Fruit fly (Drosophila melanogaster) whole organism, embryonic: ENCODE results near the gene Nup98-96.
A peak's percentile ranks its signal among the peaks of the same experiment; 100 is the strongest.

Source experiments
- BtbVII ChIP-seq: fragments of 200-800 bp; sonication (Bioruptor generic); optimal IDR thresholded peaks from 3 replicates; lab custom pipeline; 2017; ENCODE audit warnings: missing biosample characterization, mild to moderate bottlenecking, missing genetic modification characterization
- CG11398 ChIP-seq: fragments of 200-800 bp; sonication (Bioruptor generic); optimal IDR thresholded peaks from 2 replicates; lab custom pipeline; 2016; ENCODE audit warnings: missing biosample characterization, missing genetic modification characterization
- CG12744 ChIP-seq: fragments of 200-800 bp; sonication (Bioruptor generic); optimal IDR thresholded peaks from 2 replicates; lab custom pipeline; 2016; ENCODE audit warnings: missing biosample characterization, missing genetic modification characterization
- CG12769 ChIP-seq: fragments of 200-800 bp; sonication (Bioruptor generic); optimal IDR thresholded peaks from 2 replicates; lab custom pipeline; 2019; ENCODE audit warnings: missing biosample characterization, mild to moderate bottlenecking, missing genetic modification characterization, moderate library complexity
- CG14014 ChIP-seq: fragments of 200-800 bp; sonication (Bioruptor generic); IDR thresholded peaks from 2 replicates; pipeline ENCODE4 v1.3.6; 2022; ENCODE audit warnings: missing biosample characterization, missing genetic modification characterization
- CG1529 ChIP-seq: fragments of 200-800 bp; sonication (Bioruptor generic); optimal IDR thresholded peaks from 3 replicates; lab custom pipeline; 2018; ENCODE audit warnings: missing biosample characterization, missing genetic modification characterization
- CG1603 ChIP-seq: fragments of 200-800 bp; sonication (Bioruptor generic); optimal IDR thresholded peaks from 2 replicates; lab custom pipeline; 2019; ENCODE audit warnings: missing biosample characterization, mild to moderate bottlenecking, missing genetic modification characterization, moderate library complexity
- CG16863 ChIP-seq: fragments of 200-800 bp; sonication (Bioruptor generic); optimal IDR thresholded peaks from 3 replicates; lab custom pipeline; 2016; ENCODE audit warnings: missing biosample characterization, missing genetic modification characterization
- CG17385 ChIP-seq: fragments of 200-800 bp; sonication (Bioruptor generic); optimal IDR thresholded peaks from 3 replicates; lab custom pipeline; 2018; ENCODE audit warnings: missing biosample characterization, mild to moderate bottlenecking, missing genetic modification characterization
- CG18599 ChIP-seq: fragments of 200-800 bp; sonication (Bioruptor generic); optimal IDR thresholded peaks from 3 replicates; lab custom pipeline; 2017; ENCODE audit warnings: missing biosample characterization, missing genetic modification characterization, mild to moderate bottlenecking, moderate library complexity, missing genetic modification reagents
- CG18764 ChIP-seq: fragments of 200-800 bp; sonication (Bioruptor generic); optimal IDR thresholded peaks from 3 replicates; lab custom pipeline; 2016; ENCODE audit warnings: missing biosample characterization, missing genetic modification characterization
- CG4282 ChIP-seq: fragments of 200-800 bp; sonication (Bioruptor generic); optimal IDR thresholded peaks from 2 replicates; lab custom pipeline; 2016; ENCODE audit warnings: missing biosample characterization, missing genetic modification characterization
- CG4404 ChIP-seq: fragments of 200-800 bp; sonication (Bioruptor generic); IDR thresholded peaks from 2 replicates; pipeline ENCODE4 v1.3.6; 2022; ENCODE audit warnings: missing biosample characterization, missing genetic modification characterization
- CG4424 ChIP-seq: fragments of 200-800 bp; sonication (Bioruptor generic); optimal IDR thresholded peaks from 3 replicates; lab custom pipeline; 2016; ENCODE audit warnings: missing biosample characterization, missing genetic modification characterization
- CG6683 ChIP-seq: fragments of 200-800 bp; sonication (Bioruptor generic); optimal IDR thresholded peaks from 2 replicates; lab custom pipeline; 2017; ENCODE audit warnings: missing biosample characterization, mild to moderate bottlenecking, missing genetic modification characterization, missing genetic modification reagents
- CG7357 ChIP-seq: fragments of 200-800 bp; sonication (Bioruptor generic); IDR thresholded peaks from 3 replicates; pipeline ENCODE4 v1.3.6; 2022; ENCODE audit warnings: missing biosample characterization, missing genetic modification characterization
- CG7839 ChIP-seq: fragments of 200-800 bp; sonication (Bioruptor generic); optimal IDR thresholded peaks from 3 replicates; lab custom pipeline; 2018; ENCODE audit warnings: missing biosample characterization, mild to moderate bottlenecking, missing genetic modification characterization, moderate library complexity
- CG8281 ChIP-seq: fragments of 200-800 bp; sonication (Bioruptor generic); optimal IDR thresholded peaks from 2 replicates; lab custom pipeline; 2018; ENCODE audit warnings: missing biosample characterization, mild to moderate bottlenecking, missing genetic modification characterization, moderate library complexity
- CG8388 ChIP-seq: fragments of 200-800 bp; sonication (Bioruptor generic); optimal IDR thresholded peaks from 2 replicates; lab custom pipeline; 2019; ENCODE audit warnings: missing biosample characterization, mild to moderate bottlenecking, missing genetic modification characterization, moderate library complexity
- CG8478 ChIP-seq: fragments of >200 bp; optimal IDR thresholded peaks from 2 replicates; lab custom pipeline; 2018
- CTCF ChIP-seq: fragments of 200-800 bp; sonication (Bioruptor generic); optimal IDR thresholded peaks from 2 replicates; lab custom pipeline; 2017; ENCODE audit warnings: missing biosample characterization, mild to moderate bottlenecking, missing genetic modification characterization, moderate library complexity
- Dad ChIP-seq: fragments of 200-800 bp; sonication (Bioruptor generic); optimal IDR thresholded peaks from 3 replicates; lab custom pipeline; 2016; ENCODE audit warnings: missing biosample characterization, missing genetic modification characterization
- Dbx ChIP-seq: fragments of 200-800 bp; sonication (Bioruptor generic); IDR thresholded peaks from 3 replicates; pipeline ENCODE4 v1.3.6; 2022; ENCODE audit warnings: missing biosample characterization, missing genetic modification characterization
- Deaf1 ChIP-seq: fragments of 200-800 bp; optimal IDR thresholded peaks from 3 replicates; lab custom pipeline; 2019; ENCODE audit warnings: missing biosample characterization, mild to moderate bottlenecking, missing genetic modification characterization, moderate library complexity
- Fer3 ChIP-seq: fragments of 200-800 bp; sonication (Bioruptor generic); optimal IDR thresholded peaks from 2 replicates; lab custom pipeline; 2018; ENCODE audit warnings: missing biosample characterization, mild to moderate bottlenecking, missing genetic modification characterization, moderate library complexity
- Hey ChIP-seq: fragments of 200-800 bp; sonication (Bioruptor generic); optimal IDR thresholded peaks from 3 replicates; lab custom pipeline; 2018; ENCODE audit warnings: missing biosample characterization, mild to moderate bottlenecking, missing genetic modification characterization
- Mrtf ChIP-seq: fragments of 200-800 bp; sonication (Bioruptor generic); IDR thresholded peaks from 3 replicates; pipeline ENCODE4 v1.3.6; 2022; ENCODE audit warnings: missing biosample characterization, missing genetic modification characterization
- Scr ChIP-seq: fragments of 200-800 bp; sonication (Bioruptor generic); IDR thresholded peaks from 2 replicates; pipeline ENCODE4 v1.3.6; 2022; ENCODE audit warnings: missing biosample characterization, missing genetic modification characterization; ENCODE audit not compliant: partially characterized antibody
- Taf1 ChIP-seq: fragments of 200-800 bp; sonication (Bioruptor generic); IDR thresholded peaks from 2 replicates; pipeline ENCODE4 v1.3.6; 2022; ENCODE audit warnings: missing biosample characterization, missing genetic modification characterization
- Tbp ChIP-seq: fragments of >200 bp; optimal IDR thresholded peaks from 2 replicates; lab custom pipeline; 2018; ENCODE audit warnings: missing biosample characterization, missing genetic modification characterization
- ase ChIP-seq: fragments of 200-800 bp; sonication (Bioruptor generic); IDR thresholded peaks from 3 replicates; pipeline ENCODE4 v1.3.6; 2022; ENCODE audit warnings: missing biosample characterization, missing genetic modification characterization
- br ChIP-seq: fragments of >200 bp; optimal IDR thresholded peaks from 2 replicates; lab custom pipeline; 2017
- crc ChIP-seq: fragments of 200-800 bp; sonication (Bioruptor generic); optimal IDR thresholded peaks from 2 replicates; lab custom pipeline; 2016; ENCODE audit warnings: missing biosample characterization, missing genetic modification characterization
- ftz-f1 ChIP-seq: fragments of 200-800 bp; sonication (Bioruptor generic); optimal IDR thresholded peaks from 2 replicates; lab custom pipeline; 2016; ENCODE audit warnings: missing biosample characterization, missing genetic modification characterization
- fu2 ChIP-seq: fragments of 200-800 bp; sonication (Bioruptor generic); optimal IDR thresholded peaks from 2 replicates; lab custom pipeline; 2016; ENCODE audit warnings: missing biosample characterization, missing genetic modification characterization
- hth ChIP-seq: fragments of >200 bp; optimal IDR thresholded peaks from 2 replicates; lab custom pipeline; 2017; ENCODE audit warnings: inconsistent platforms
- mld ChIP-seq: fragments of 200-800 bp; sonication (Bioruptor generic); IDR thresholded peaks from 3 replicates; pipeline ENCODE4 v1.3.6; 2022; ENCODE audit warnings: missing biosample characterization, missing genetic modification characterization; ENCODE audit not compliant: partially characterized antibody
- nau ChIP-seq: fragments of 200-800 bp; sonication (Bioruptor generic); optimal IDR thresholded peaks from 3 replicates; lab custom pipeline; 2017; ENCODE audit warnings: missing biosample characterization, mild to moderate bottlenecking, missing genetic modification characterization, missing genetic modification reagents
- nerfin-2 ChIP-seq: fragments of 200-800 bp; sonication (Bioruptor generic); IDR thresholded peaks from 2 replicates; pipeline ENCODE4 v1.3.6; 2022; ENCODE audit warnings: missing biosample characterization, missing genetic modification characterization; ENCODE audit not compliant: partially characterized antibody
- p53 ChIP-seq: fragments of 200-800 bp; sonication (Bioruptor generic); optimal IDR thresholded peaks from 2 replicates; lab custom pipeline; 2016; ENCODE audit warnings: missing biosample characterization, missing genetic modification characterization
- pfk ChIP-seq: fragments of 200-800 bp; sonication (Bioruptor generic); optimal IDR thresholded peaks from 2 replicates; lab custom pipeline; 2018; ENCODE audit warnings: missing biosample characterization, mild to moderate bottlenecking, missing genetic modification characterization, moderate library complexity
- pita ChIP-seq: fragments of 200-800 bp; sonication (Bioruptor generic); optimal IDR thresholded peaks from 2 replicates; lab custom pipeline; 2017; ENCODE audit warnings: missing biosample characterization, mild to moderate bottlenecking, missing genetic modification characterization
- sens ChIP-seq: fragments of 200-800 bp; sonication (Bioruptor generic); peaks from one replicate; lab custom pipeline; 2016; ENCODE audit warnings: missing biosample characterization, missing genetic modification characterization
- stwl ChIP-seq: fragments of 200-800 bp; sonication (Bioruptor generic); optimal IDR thresholded peaks from 3 replicates; lab custom pipeline; 2018; ENCODE audit warnings: missing biosample characterization, mild to moderate bottlenecking, missing genetic modification characterization, moderate library complexity
- tgo ChIP-seq: fragments of 200-800 bp; sonication (Bioruptor generic); IDR thresholded peaks from 3 replicates; pipeline ENCODE4 v1.3.6; 2022; ENCODE audit warnings: missing biosample characterization, missing genetic modification characterization
- tna ChIP-seq: fragments of 200-800 bp; sonication (Bioruptor generic); IDR thresholded peaks from 2 replicates; pipeline ENCODE4 v1.3.6; 2022; ENCODE audit warnings: missing biosample characterization, missing genetic modification characterization; ENCODE audit not compliant: partially characterized antibody
- tup ChIP-seq: fragments of 200-800 bp; sonication (Bioruptor generic); optimal IDR thresholded peaks from 2 replicates; lab custom pipeline; 2016; ENCODE audit warnings: missing biosample characterization, mild to moderate bottlenecking, missing genetic modification characterization, moderate library complexity
- tx ChIP-seq: fragments of 200-800 bp; sonication (Bioruptor generic); optimal IDR thresholded peaks from 2 replicates; lab custom pipeline; 2016; ENCODE audit warnings: missing biosample characterization, missing genetic modification characterization
- unpg ChIP-seq: fragments of 200-800 bp; sonication (Bioruptor generic); optimal IDR thresholded peaks from 3 replicates; lab custom pipeline; 2018; ENCODE audit warnings: missing biosample characterization, mild to moderate bottlenecking, missing genetic modification characterization, moderate library complexity
- zfh2 ChIP-seq: fragments of 200-800 bp; sonication (Bioruptor generic); optimal IDR thresholded peaks from 2 replicates; lab custom pipeline; 2016; ENCODE audit warnings: missing biosample characterization, missing genetic modification characterization

The Nup98-96 gene

dm6 chr3R:23782456-23783402 lies 1.3 kb upstream of the Nup98-96 start (continued):
- peak; percentile 62 for TF ChIP-seq CG8281
- TF ChIP-seq CG12769 (tag; lab: Kevin White, UChicago): peak; percentile 82
- peak; percentile 77 for TF ChIP-seq CG18764 (GFP tag; lab: Kevin White, UChicago)
- peak; percentile 30 for TF ChIP-seq tup
- TF ChIP-seq pfk (GFP tag; lab: Kevin White, UChicago): peak; percentile 91
- TF ChIP-seq Scr (GFP tag; lab: Robert Waterston, UW): no peak
- no peak for TF ChIP-seq tna (GFP tag; lab: Robert Waterston, UW)
- TF ChIP-seq sens (GFP tag; lab: Kevin White, UChicago): peak; percentile 99
- peak; percentile 91 for TF ChIP-seq CG1603
- peak; percentile 36 for TF ChIP-seq Dad (GFP tag; lab: Kevin White, UChicago)
- TF ChIP-seq CG4424: peak; percentile 92
- peak; percentile 81 for TF ChIP-seq tgo
- 0 out of 2 replicates have a peak, but pooled peaks have one; percentile 22 for TF ChIP-seq nerfin-2 (GFP tag; lab: Robert Waterston, UW)
- TF ChIP-seq stwl (tag; lab: Kevin White, UChicago): peak; percentile 57
- peak; percentile 61; the same call in 2 of the 3 replicates for TF ChIP-seq ase
- no peak for TF ChIP-seq CG8478 (lab: Kevin White, UChicago)
- peak; percentile 65 for TF ChIP-seq ftz-f1 (GFP tag; lab: Kevin White, UChicago)
- peak; percentile 47 for TF ChIP-seq crc (GFP tag; lab: Kevin White, UChicago)
- TF ChIP-seq pita (GFP tag; lab: Kevin White, UChicago): no peak
- peak; percentile 66; the same call in 1 of the 3 replicates for TF ChIP-seq Dbx
- TF ChIP-seq CG8388 (GFP tag; lab: Kevin White, UChicago): peak; percentile 97
- TF ChIP-seq nau (GFP tag; lab: Kevin White, UChicago): peak; percentile 72
- peak; percentile 72 for TF ChIP-seq tx (GFP tag; lab: Kevin White, UChicago)
- peak; percentile 59; the same call in 2 of the 3 replicates for TF ChIP-seq Mrtf (GFP tag; lab: Robert Waterston, UW)
- no peak for TF ChIP-seq mld
- TF ChIP-seq CG7357 (GFP tag; lab: Robert Waterston, UW): peak; percentile 83
- TF ChIP-seq CG14014 (GFP tag; lab: Robert Waterston, UW): peak; percentile 61; the same call in 1 of the 2 replicates
- TF ChIP-seq CG12744 (GFP tag; lab: Kevin White, UChicago): peak; percentile 44
- TF ChIP-seq zfh2: no peak
- TF ChIP-seq BtbVII: peak; percentile 79
- TF ChIP-seq Hey (tag; lab: Kevin White, UChicago): peak; percentile 85
- TF ChIP-seq CG1529 (GFP tag; lab: Kevin White, UChicago): peak; percentile 89
- peak; percentile 91 for TF ChIP-seq CG7839 (tag; lab: Kevin White, UChicago)
- TF ChIP-seq CG16863 (GFP tag; lab: Kevin White, UChicago): peak; percentile 88
- TF ChIP-seq CTCF (GFP tag; lab: Kevin White, UChicago): peak; percentile 49
- TF ChIP-seq Deaf1 (tag; lab: Kevin White, UChicago): peak; percentile 56
- no peak for TF ChIP-seq Tbp
- TF ChIP-seq CG17385 (GFP tag; lab: Kevin White, UChicago): peak; percentile 80
- TF ChIP-seq br (lab: Kevin White, UChicago): no peak
- peak; percentile 29 for TF ChIP-seq p53 (GFP tag; lab: Kevin White, UChicago)
- TF ChIP-seq Fer3: peak; percentile 53
- TF ChIP-seq unpg: peak; percentile 93
- TF ChIP-seq fu2 (GFP tag; lab: Kevin White, UChicago): peak; percentile 26
- peak; percentile 80 for TF ChIP-seq CG18599 (GFP tag; lab: Kevin White, UChicago)
- TF ChIP-seq CG11398 (GFP tag; lab: Kevin White, UChicago): peak; percentile 75
- peak; percentile 65 for TF ChIP-seq CG4282
- TF ChIP-seq hth (lab: Kevin White, UChicago): no peak
- peak; percentile 79 for TF ChIP-seq CG6683
- TF ChIP-seq CG4404 (GFP tag; lab: Robert Waterston, UW): peak; percentile 93
- TF ChIP-seq Taf1 (GFP tag; lab: Robert Waterston, UW): no peak
